Worm (Caenorhabditis elegans) whole organism, late embryonic: ENCODE measurements around the gene Y57G11C.23.

Experiments used
- C08G9.2 ChIP-seq: sonication (generic microtip); optimal IDR thresholded peaks from 2 replicates; lab custom pipeline; 2016; ENCODE audit warnings: mild to moderate bottlenecking, missing genetic modification characterization, moderate library complexity, missing compliant biosample characterization
- C38D4.7 ChIP-seq: fragments of 200-800 bp; sonication (Bioruptor generic); optimal IDR thresholded peaks from 2 replicates; lab custom pipeline; 2018; ENCODE audit warnings: mild to moderate bottlenecking, missing genetic modification characterization, moderate library complexity, missing compliant biosample characterization
- ama-1 ChIP-seq: fragments of 150-350 bp; optimal IDR thresholded peaks from 2 replicates; lab custom pipeline; 2014
- ceh-18 ChIP-seq: sonication (generic microtip); optimal IDR thresholded peaks from 2 replicates; lab custom pipeline; 2016; ENCODE audit warnings: missing genetic modification characterization, missing compliant biosample characterization
- ceh-30 ChIP-seq: fragments of 150-350 bp; optimal IDR thresholded peaks from 2 replicates; lab custom pipeline; 2014; ENCODE audit warnings: missing biosample characterization, missing genetic modification characterization
- ceh-31 ChIP-seq: sonication (generic microtip); optimal IDR thresholded peaks from 2 replicates; lab custom pipeline; 2016; ENCODE audit warnings: missing genetic modification characterization, missing compliant biosample characterization
- ceh-9 ChIP-seq: sonication (generic microtip); optimal IDR thresholded peaks from 2 replicates; lab custom pipeline; 2016; ENCODE audit warnings: mild to moderate bottlenecking, missing genetic modification characterization, inconsistent platforms, missing compliant biosample characterization
- che-1 ChIP-seq: sonication (generic microtip); optimal IDR thresholded peaks from 2 replicates; lab custom pipeline; 2016; ENCODE audit warnings: mild to moderate bottlenecking, missing genetic modification characterization, missing compliant biosample characterization
- elt-4 ChIP-seq: sonication (generic microtip); optimal IDR thresholded peaks from 2 replicates; lab custom pipeline; 2016; ENCODE audit warnings: missing genetic modification characterization, missing compliant biosample characterization
- eyg-1 ChIP-seq: sonication (generic microtip); optimal IDR thresholded peaks from 2 replicates; lab custom pipeline; 2016; ENCODE audit warnings: missing genotype, missing genetic modification characterization, missing compliant biosample characterization
- fkh-6 ChIP-seq: sonication (generic microtip); optimal IDR thresholded peaks from 2 replicates; lab custom pipeline; 2016; ENCODE audit warnings: missing genetic modification characterization, missing compliant biosample characterization
- hlh-13 ChIP-seq: fragments of 200-800 bp; sonication (Bioruptor generic); optimal IDR thresholded peaks from 2 replicates; lab custom pipeline; 2018; ENCODE audit warnings: mild to moderate bottlenecking, missing genetic modification characterization, missing compliant biosample characterization
- hlh-15 ChIP-seq: sonication (generic microtip); optimal IDR thresholded peaks from 2 replicates; lab custom pipeline; 2016; ENCODE audit warnings: missing genetic modification characterization, missing compliant biosample characterization
- hlh-30 ChIP-seq: sonication (generic microtip); optimal IDR thresholded peaks from 2 replicates; lab custom pipeline; 2017; ENCODE audit warnings: antibody characterized with exemption, missing genetic modification characterization, missing compliant biosample characterization; ENCODE audit not compliant: insufficient read depth
- nfya-1 ChIP-seq: sonication (generic microtip); optimal IDR thresholded peaks from 2 replicates; lab custom pipeline; 2017; ENCODE audit warnings: missing genetic modification characterization, mild to moderate bottlenecking, missing compliant biosample characterization, antibody characterized with exemption, moderate library complexity
- pat-9 ChIP-seq: fragments of 200-800 bp; sonication (Bioruptor generic); optimal IDR thresholded peaks from 2 replicates; lab custom pipeline; 2018; ENCODE audit warnings: mild to moderate bottlenecking, missing genetic modification characterization, moderate library complexity, missing compliant biosample characterization
- pax-1 ChIP-seq: fragments of 150-350 bp; optimal IDR thresholded peaks from 2 replicates; lab custom pipeline; 2014; ENCODE audit warnings: missing biosample characterization, missing genetic modification characterization
- pha-2 ChIP-seq: sonication (generic microtip); optimal IDR thresholded peaks from 2 replicates; lab custom pipeline; 2017; ENCODE audit warnings: mild to moderate bottlenecking, missing genetic modification characterization, missing compliant biosample characterization
- pha-4 ChIP-seq: fragments of 150-350 bp; optimal IDR thresholded peaks from 2 replicates; lab custom pipeline; 2018; ENCODE audit warnings: missing biosample characterization, missing genetic modification reagents, missing genetic modification characterization
- sox-2 ChIP-seq: fragments of 200-800 bp; sonication (Bioruptor generic); IDR thresholded peaks from 2 replicates; pipeline ENCODE4 v1.3.6; 2022; ENCODE audit warnings: missing genetic modification reagents, missing genetic modification characterization, missing compliant biosample characterization
- tbx-7 ChIP-seq: sonication (generic microtip); optimal IDR thresholded peaks from 2 replicates; lab custom pipeline; 2016; ENCODE audit warnings: missing genotype, missing genetic modification characterization, missing compliant biosample characterization
- unc-55 ChIP-seq: sonication (generic microtip); optimal IDR thresholded peaks from 2 replicates; lab custom pipeline; 2017; ENCODE audit warnings: missing biosample characterization, missing genetic modification reagents, missing genetic modification characterization
- unc-86 ChIP-seq: sonication (generic microtip); optimal IDR thresholded peaks from 2 replicates; lab custom pipeline; 2016; ENCODE audit warnings: missing genetic modification characterization, missing compliant biosample characterization

Gene Y57G11C.23

DNA sequence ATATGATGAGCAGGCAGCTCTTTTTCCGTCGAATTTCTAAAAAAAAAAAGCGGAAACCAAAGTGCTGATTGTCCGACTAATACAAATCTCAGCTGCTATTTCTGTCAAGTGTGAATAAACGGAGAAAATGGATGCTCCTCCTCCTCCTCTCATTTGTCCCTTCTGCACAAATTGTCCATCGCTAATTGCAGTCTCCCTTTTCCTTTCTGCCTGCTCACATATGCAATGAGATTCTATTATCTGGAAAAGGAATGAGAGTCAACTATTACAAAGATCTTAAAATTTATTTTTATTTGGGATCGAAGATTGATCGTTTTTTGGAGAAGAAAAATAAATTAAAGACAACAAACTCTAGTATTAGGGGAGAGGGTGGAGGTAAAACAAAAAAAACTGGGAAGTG lies 39.3 kb downstream of the Y57G11C.23 start:
- TF ChIP-seq eyg-1 (tag; lab: Kevin White, UChicago): no peak
- peak; percentile 80 for TF ChIP-seq ama-1 (lab: Kevin White, UChicago)

- TF ChIP-seq ceh-9 (tag; lab: Kevin White, UChicago): no peak
- TF ChIP-seq unc-86 (tag; lab: Kevin White, UChicago): no peak
- no peak for TF ChIP-seq hlh-15
- TF ChIP-seq pax-1: no peak
- TF ChIP-seq hlh-13 (GFP tag; lab: Kevin White, UChicago): no peak
- TF ChIP-seq pat-9: no peak
- no peak for TF ChIP-seq nfya-1 (tag; lab: Kevin White, UChicago)
- TF ChIP-seq pha-2 (tag; lab: Kevin White, UChicago): no peak
- no peak for TF ChIP-seq pha-4 (tag; lab: Kevin White, UChicago)
- TF ChIP-seq che-1: no peak
- no peak for TF ChIP-seq ceh-30 (tag; lab: Kevin White, UChicago)
- no peak for TF ChIP-seq sox-2 (GFP tag; lab: Robert Waterston, UW)
- no peak for TF ChIP-seq elt-4 (tag; lab: Kevin White, UChicago)
- no peak for TF ChIP-seq unc-55 (GFP tag; lab: Kevin White, UChicago)
Measured at ce11 chrIV:14816288-14816687, 45.3 kb downstream of the Y57G11C.23 start, which contains the start of gene Y57G11C.46. Y57G11C.46 (minus strand) TSS chrIV:14816388.

ce11 chrIV:14806903-14807302 lies 54.7 kb downstream of the Y57G11C.23 start, which contains the start of gene oig-5:
oig-5 (plus strand) TSS chrIV:14807203.
- TF ChIP-seq tbx-7 (tag; lab: Kevin White, UChicago) (no peak), C08G9.2 (tag; lab: Kevin White, UChicago) (no peak), fkh-6 (tag; lab: Kevin White, UChicago) (no peak), hlh-30 (no peak), ama-1 (lab: Kevin White, UChicago) (no peak), ceh-31 (tag; lab: Kevin White, UChicago) (peak; percentile 9), ceh-18 (tag; lab: Kevin White, UChicago) (no peak), C38D4.7 (GFP tag; lab: Kevin White, UChicago) (no peak)
- TF ChIP-seq, all 69 proteins: peak for 1
